In the genomic region with DNA sequence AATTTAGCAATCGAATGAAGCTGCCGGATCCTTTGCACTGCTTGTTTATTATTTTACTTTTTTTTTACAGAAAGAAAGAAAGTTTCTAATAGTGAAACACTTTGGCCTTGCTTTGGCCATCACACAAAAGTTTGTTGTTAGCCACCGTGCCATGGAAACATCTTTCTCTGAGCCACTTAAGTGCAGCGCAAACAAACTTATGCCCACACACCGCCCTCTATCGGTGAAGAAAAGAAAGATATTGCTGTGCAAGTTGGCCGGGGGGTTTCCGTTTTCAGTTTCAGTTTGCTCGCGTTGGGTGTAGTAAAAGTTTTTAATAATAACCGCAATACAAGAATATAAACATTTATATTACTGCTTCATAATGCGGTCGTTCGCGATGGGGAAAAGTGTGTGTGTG, we compare ENCODE assay signal across 2 fruit fly cellular contexts.
TF ChIP-seq lines count a peak whose summit lies in the region.

No protein-coding gene starts in this region.

- TF ChIP-seq CTCF in S2 (optimal IDR thresholded peaks at IDR 0.05; lab: Kevin White, UChicago): peak; percentile 59 to 61
- peak; percentile 82 for TF ChIP-seq CTCF in whole organism, embryonic (GFP tag; optimal IDR thresholded peaks at IDR 0.05; lab: Kevin White, UChicago)

TF ChIP-seq in whole organism, embryonic, 481 proteins besides CTCF, POLR2A, EP300 and RAD21:
- TF ChIP-seq grau (tag; optimal IDR thresholded peaks at IDR 0.05; lab: Kevin White, UChicago): no peak
- no peak for TF ChIP-seq ac (GFP tag; optimal IDR thresholded peaks at IDR 0.05; lab: Kevin White, UChicago)
- TF ChIP-seq CG15601 (tag; optimal IDR thresholded peaks at IDR 0.05; lab: Kevin White, UChicago): no peak
- peak; percentile 68 for TF ChIP-seq Ets65A (GFP tag; lab: Kevin White, UChicago)
